Fruit fly (Drosophila melanogaster): ENCODE measurements around the gene CG33333.

DNA sequence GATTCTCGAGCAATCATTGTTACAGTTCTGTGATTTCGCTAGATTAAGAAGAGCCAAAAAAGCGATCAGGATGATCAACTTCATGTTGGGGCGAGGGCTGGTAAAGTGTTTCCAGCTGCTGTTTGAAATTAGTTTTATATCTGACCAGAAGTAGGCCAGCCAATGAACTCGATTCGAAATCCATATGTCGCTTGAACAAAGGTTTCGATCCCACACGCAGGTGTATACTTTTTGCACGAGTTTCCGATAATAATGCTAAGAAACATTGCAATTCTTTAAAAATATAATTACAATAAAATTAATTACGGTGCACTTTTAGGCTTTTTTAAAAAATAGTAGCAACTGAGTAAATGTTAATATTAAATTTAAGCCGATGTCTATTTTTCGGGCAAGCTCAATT, 13.6 kb upstream of the CG33333 start, which contains the start of gene CG34280:
- TF ChIP-seq dan (GFP tag; IDR thresholded peaks at IDR 0.05), result no peak
- no peak for TF ChIP-seq Side (GFP tag; optimal IDR thresholded peaks at IDR 0.05)

All from whole organism, embryonic.